Fruit fly (Drosophila melanogaster) whole organism, embryonic: Measurements from ENCODE around the gene CG17633.

Experiments
- Adf1 ChIP-seq: fragments of 200-800 bp; sonication (Bioruptor generic); IDR thresholded peaks from 2 replicates; pipeline ENCODE4 v1.3.6; 2022; ENCODE audit warnings: missing biosample characterization, missing genetic modification characterization
- BEAF-32 ChIP-seq: fragments of 200-800 bp; sonication (Bioruptor generic); optimal IDR thresholded peaks from 3 replicates; lab custom pipeline; 2017; ENCODE audit warnings: missing biosample characterization, missing genetic modification characterization, mild to moderate bottlenecking, moderate library complexity, missing genetic modification reagents
- CG10565 ChIP-seq: fragments of 200-800 bp; sonication (Bioruptor generic); optimal IDR thresholded peaks from 3 replicates; lab custom pipeline; 2016; ENCODE audit warnings: missing biosample characterization, mild to moderate bottlenecking, missing genetic modification characterization
- CG12236 ChIP-seq: fragments of 200-800 bp; sonication (Bioruptor generic); optimal IDR thresholded peaks from 2 replicates; lab custom pipeline; 2016; ENCODE audit warnings: missing biosample characterization, missing genetic modification characterization
- CG12659 ChIP-seq: fragments of 200-800 bp; sonication (Bioruptor generic); optimal IDR thresholded peaks from 3 replicates; lab custom pipeline; 2017; ENCODE audit warnings: mild to moderate bottlenecking, missing biosample characterization, missing genetic modification reagents, missing genetic modification characterization
- CG14014 ChIP-seq: fragments of 200-800 bp; sonication (Bioruptor generic); IDR thresholded peaks from 2 replicates; pipeline ENCODE4 v1.3.6; 2022; ENCODE audit warnings: missing biosample characterization, missing genetic modification characterization
- CG15514 ChIP-seq: fragments of 200-800 bp; sonication (Bioruptor generic); optimal IDR thresholded peaks from 3 replicates; lab custom pipeline; 2017; ENCODE audit warnings: missing biosample characterization, missing genetic modification characterization, mild to moderate bottlenecking, moderate library complexity, missing genetic modification reagents
- CG15601 ChIP-seq: fragments of 200-800 bp; sonication (Bioruptor generic); optimal IDR thresholded peaks from 3 replicates; lab custom pipeline; 2019; ENCODE audit warnings: missing biosample characterization, mild to moderate bottlenecking, missing genetic modification characterization, moderate library complexity
- CG15696 ChIP-seq: fragments of 200-800 bp; sonication (Bioruptor generic); optimal IDR thresholded peaks from 2 replicates; lab custom pipeline; 2019; ENCODE audit warnings: missing biosample characterization, mild to moderate bottlenecking, missing genetic modification characterization, moderate library complexity
- CG1647 ChIP-seq: fragments of 200-800 bp; sonication (Bioruptor generic); optimal IDR thresholded peaks from 3 replicates; lab custom pipeline; 2016; ENCODE audit warnings: missing biosample characterization, missing genetic modification characterization
- CG16863 ChIP-seq: fragments of 200-800 bp; sonication (Bioruptor generic); optimal IDR thresholded peaks from 3 replicates; lab custom pipeline; 2016; ENCODE audit warnings: missing biosample characterization, missing genetic modification characterization
- CG17328 ChIP-seq: fragments of 200-800 bp; sonication (Bioruptor generic); IDR thresholded peaks from 2 replicates; pipeline ENCODE4 v1.3.6; 2022; ENCODE audit warnings: missing biosample characterization, missing genetic modification characterization
- CG17359 ChIP-seq: fragments of 200-800 bp; sonication (Bioruptor generic); optimal IDR thresholded peaks from 3 replicates; lab custom pipeline; 2018; ENCODE audit warnings: missing biosample characterization, mild to moderate bottlenecking, missing genetic modification characterization, moderate library complexity
- CG17802 ChIP-seq: fragments of 200-800 bp; sonication (Bioruptor generic); optimal IDR thresholded peaks from 2 replicates; lab custom pipeline; 2018; ENCODE audit warnings: missing biosample characterization, mild to moderate bottlenecking, missing genetic modification characterization, moderate library complexity
- CG17829 ChIP-seq: fragments of 200-800 bp; optimal IDR thresholded peaks from 2 replicates; lab custom pipeline; 2019; ENCODE audit warnings: missing biosample characterization, mild to moderate bottlenecking, missing genetic modification characterization, moderate library complexity
- CG2120 ChIP-seq: fragments of 200-800 bp; sonication (Bioruptor generic); optimal IDR thresholded peaks from 3 replicates; lab custom pipeline; 2016; ENCODE audit warnings: missing biosample characterization, missing genetic modification characterization
- CG4282 ChIP-seq: fragments of 200-800 bp; sonication (Bioruptor generic); optimal IDR thresholded peaks from 2 replicates; lab custom pipeline; 2016; ENCODE audit warnings: missing biosample characterization, missing genetic modification characterization
- CG4617 ChIP-seq: fragments of 200-800 bp; sonication (Bioruptor generic); optimal IDR thresholded peaks from 3 replicates; lab custom pipeline; 2016; ENCODE audit warnings: missing biosample characterization, missing genetic modification characterization, borderline replicate concordance
- CG4854 ChIP-seq: fragments of 200-800 bp; sonication (Bioruptor generic); optimal IDR thresholded peaks from 2 replicates; lab custom pipeline; 2016; ENCODE audit warnings: missing biosample characterization, missing genetic modification characterization, inconsistent platforms
- CHES-1-like ChIP-seq: fragments of 200-800 bp; sonication (Bioruptor generic); optimal IDR thresholded peaks from 2 replicates; lab custom pipeline; 2016; ENCODE audit warnings: missing biosample characterization, missing genetic modification characterization
- D ChIP-seq, 2 experiments: fragments of 200-800 bp in 1 of 2; fragments of >200 bp in 1 of 2; sonication (Bioruptor generic) in 1 of 2; optimal IDR thresholded peaks; 2 replicates in 1 of 2; 3 replicates in 1 of 2; lab custom pipeline; 2017; ENCODE audit warnings: mild to moderate bottlenecking in 1 of 2, missing biosample characterization in 1 of 2, missing genetic modification characterization in 1 of 2, missing genetic modification reagents in 1 of 2
- Dfd ChIP-seq, 2 experiments: fragments of >200 bp; optimal IDR thresholded peaks; 2 replicates each; lab custom pipeline; 2017; ENCODE audit warnings: missing biosample characterization in 2 of 2, missing genetic modification characterization in 2 of 2
- Dp ChIP-seq: fragments of 200-800 bp; sonication (Bioruptor generic); optimal IDR thresholded peaks from 2 replicates; lab custom pipeline; 2018; ENCODE audit warnings: missing biosample characterization, mild to moderate bottlenecking, missing genetic modification characterization, moderate library complexity
- Gug ChIP-seq: fragments of 200-800 bp; sonication (Bioruptor generic); IDR thresholded peaks from 4 replicates; pipeline ENCODE4 v1.3.6; 2022; ENCODE audit warnings: missing biosample characterization, missing genetic modification characterization
- HmgZ ChIP-seq: fragments of 200-800 bp; sonication (Bioruptor generic); optimal IDR thresholded peaks from 2 replicates; lab custom pipeline; 2018; ENCODE audit warnings: missing biosample characterization, mild to moderate bottlenecking, missing genetic modification characterization
- Lpt ChIP-seq: fragments of >200 bp; optimal IDR thresholded peaks from 2 replicates; lab custom pipeline; 2018; ENCODE audit warnings: missing biosample characterization, missing genetic modification characterization
- MTF-1 ChIP-seq: fragments of 200-800 bp; sonication (Bioruptor generic); optimal IDR thresholded peaks from 2 replicates; lab custom pipeline; 2018; ENCODE audit warnings: missing biosample characterization, mild to moderate bottlenecking, missing genetic modification characterization, borderline replicate concordance
- Opbp ChIP-seq: fragments of 200-800 bp; sonication (Bioruptor generic); IDR thresholded peaks from 3 replicates; pipeline ENCODE4 v1.3.6; 2022; ENCODE audit warnings: missing biosample characterization, missing genetic modification characterization; ENCODE audit not compliant: partially characterized antibody
- Pdp1 ChIP-seq, 2 experiments: fragments of 200-800 bp; sonication (Bioruptor generic); optimal IDR thresholded peaks; 3 replicates each; lab custom pipeline; 2016; ENCODE audit warnings: missing biosample characterization in 2 of 2, missing genetic modification characterization in 2 of 2, mild to moderate bottlenecking in 1 of 2, moderate library complexity in 1 of 2
- Scr ChIP-seq: fragments of 200-800 bp; sonication (Bioruptor generic); IDR thresholded peaks from 2 replicates; pipeline ENCODE4 v1.3.6; 2022; ENCODE audit warnings: missing biosample characterization, missing genetic modification characterization; ENCODE audit not compliant: partially characterized antibody
- Sox102F ChIP-seq: fragments of 200-800 bp; sonication (Bioruptor generic); optimal IDR thresholded peaks from 2 replicates; lab custom pipeline; 2018; ENCODE audit warnings: missing biosample characterization, mild to moderate bottlenecking, missing genetic modification characterization, moderate library complexity
- Sry-δ ChIP-seq: fragments of 200-800 bp; sonication (Bioruptor generic); optimal IDR thresholded peaks from 2 replicates; lab custom pipeline; 2016; ENCODE audit warnings: missing biosample characterization, missing genetic modification characterization
- Xbp1 ChIP-seq: fragments of 200-800 bp; sonication (Bioruptor generic); optimal IDR thresholded peaks from 3 replicates; lab custom pipeline; 2016; ENCODE audit warnings: missing biosample characterization, mild to moderate bottlenecking, missing genetic modification characterization
- bbx ChIP-seq: fragments of 200-800 bp; sonication (Bioruptor generic); IDR thresholded peaks from 2 replicates; pipeline ENCODE4 v1.3.6; 2022; ENCODE audit warnings: missing biosample characterization, missing genetic modification characterization; ENCODE audit not compliant: partially characterized antibody
- chinmo ChIP-seq: fragments of 200-800 bp; sonication (Bioruptor generic); IDR thresholded peaks from 4 replicates; pipeline ENCODE4 v1.3.6; 2022; ENCODE audit warnings: missing biosample characterization, missing genetic modification characterization; ENCODE audit not compliant: partially characterized antibody
- dati ChIP-seq: fragments of 200-800 bp; sonication (Bioruptor generic); IDR thresholded peaks from 2 replicates; pipeline ENCODE4 v1.3.6; 2022; ENCODE audit warnings: missing biosample characterization, missing genetic modification characterization
- dm ChIP-seq: fragments of 200-800 bp; sonication (Bioruptor generic); optimal IDR thresholded peaks from 3 replicates; lab custom pipeline; 2016; ENCODE audit warnings: missing biosample characterization, missing genetic modification characterization
- eve ChIP-seq, 2 experiments: fragments of >200 bp; optimal IDR thresholded peaks; 2 replicates each; lab custom pipeline; 2017; ENCODE audit warnings: missing biosample characterization in 2 of 2, missing genetic modification characterization in 2 of 2
- gcm ChIP-seq: fragments of 200-800 bp; sonication (Bioruptor generic); optimal IDR thresholded peaks from 2 replicates; lab custom pipeline; 2019; ENCODE audit warnings: missing biosample characterization, mild to moderate bottlenecking, missing genetic modification characterization, moderate library complexity
- jing ChIP-seq: fragments of 200-800 bp; sonication (Bioruptor generic); optimal IDR thresholded peaks from 2 replicates; lab custom pipeline; 2018; ENCODE audit warnings: missing biosample characterization, mild to moderate bottlenecking, missing genetic modification characterization
- nmo ChIP-seq: fragments of 200-800 bp; sonication (Bioruptor generic); optimal IDR thresholded peaks from 2 replicates; lab custom pipeline; 2018; ENCODE audit warnings: missing biosample characterization, mild to moderate bottlenecking, missing genetic modification characterization, moderate library complexity
- onecut ChIP-seq: fragments of 200-800 bp; sonication (Bioruptor generic); IDR thresholded peaks from 2 replicates; pipeline ENCODE4 v1.3.6; 2022; ENCODE audit warnings: missing biosample characterization, missing genetic modification characterization
- phol ChIP-seq: fragments of 200-800 bp; sonication (Bioruptor generic); optimal IDR thresholded peaks from 3 replicates; lab custom pipeline; 2018; ENCODE audit warnings: missing biosample characterization, mild to moderate bottlenecking, missing genetic modification characterization, moderate library complexity
- pros ChIP-seq: fragments of 200-800 bp; sonication (Bioruptor generic); optimal IDR thresholded peaks from 3 replicates; lab custom pipeline; 2019; ENCODE audit warnings: missing biosample characterization, mild to moderate bottlenecking, missing genetic modification characterization, moderate library complexity
- pum ChIP-seq: fragments of 200-800 bp; sonication (Bioruptor generic); optimal IDR thresholded peaks from 2 replicates; lab custom pipeline; 2016; ENCODE audit warnings: missing biosample characterization, missing genetic modification characterization
- pzg ChIP-seq: fragments of 200-800 bp; sonication (Bioruptor generic); optimal IDR thresholded peaks from 3 replicates; lab custom pipeline; 2018; ENCODE audit warnings: missing biosample characterization, mild to moderate bottlenecking, missing genetic modification characterization, moderate library complexity
- tap ChIP-seq: fragments of 200-800 bp; optimal IDR thresholded peaks from 3 replicates; lab custom pipeline; 2019; ENCODE audit warnings: missing biosample characterization, mild to moderate bottlenecking, missing genetic modification characterization, moderate library complexity
- tin ChIP-seq: fragments of 200-800 bp; sonication (Bioruptor generic); optimal IDR thresholded peaks from 3 replicates; lab custom pipeline; 2016; ENCODE audit warnings: missing biosample characterization, missing genetic modification characterization
- trh ChIP-seq: fragments of 200-800 bp; sonication (Bioruptor generic); optimal IDR thresholded peaks from 2 replicates; lab custom pipeline; 2016; ENCODE audit warnings: missing biosample characterization, missing genetic modification characterization

Gene CG17633

DNA sequence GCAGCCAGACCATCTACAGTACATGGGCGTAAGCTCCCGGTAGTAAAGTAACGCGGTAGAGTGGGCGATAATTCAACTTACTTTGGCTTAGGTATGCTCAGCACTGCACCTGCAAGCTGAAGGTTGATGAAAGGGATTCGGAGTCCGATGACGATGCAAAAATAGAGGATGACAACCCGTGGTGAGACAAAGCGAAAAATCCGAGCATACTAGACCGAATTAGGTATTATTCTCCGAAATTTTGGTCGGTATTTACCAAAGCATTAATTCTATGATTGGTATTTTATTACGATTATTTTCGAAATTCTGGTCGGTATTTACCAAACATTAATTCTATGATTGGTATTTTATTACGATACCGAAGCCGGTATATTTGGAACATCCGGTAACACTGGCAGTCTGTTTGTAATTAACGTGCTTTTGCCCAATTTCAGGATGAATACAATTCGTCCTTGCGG lies 21.7 kb downstream of the CG17633 start, which contains the start of gene CG4036 (continued):
- TF ChIP-seq CG15696 (no peak), nmo (GFP tag; lab: Kevin White, UChicago) (peak; percentile 45), Scr (GFP tag; lab: Robert Waterston, UW) (peak; percentile 33; the same call in 1 of the 2 replicates), CG10565 (GFP tag; lab: Kevin White, UChicago) (no peak), pros (GFP tag; lab: Kevin White, UChicago) (no peak), Pdp1 (GFP tag; optimal IDR thresholded peaks at IDR 0.05; lab: Kevin White, UChicago) (no peak), CG4617 (GFP tag; lab: Kevin White, UChicago) (peak; percentile 23), chinmo (0 out of 4 replicates have a peak, but pooled peaks have one; percentile 35), CG16863 (GFP tag; lab: Kevin White, UChicago) (no peak), CG4282 (GFP tag; lab: Kevin White, UChicago) (no peak), CHES-1-like (GFP tag; lab: Kevin White, UChicago) (peak; percentile 30), BEAF-32 (GFP tag; lab: Kevin White, UChicago) (peak; percentile 52), Sox102F (GFP tag; lab: Kevin White, UChicago) (no peak), Dfd (GFP tag; optimal IDR thresholded peaks at IDR 0.05; lab: Kevin White, UChicago) (no peak), jing (GFP tag; lab: Kevin White, UChicago) (no peak), Gug (no peak), Xbp1 (GFP tag; lab: Kevin White, UChicago) (no peak), CG1647 (no peak), bbx (GFP tag; lab: Robert Waterston, UW) (0 out of 2 replicates have a peak, but pooled peaks have one; percentile 24), CG15601 (tag; lab: Kevin White, UChicago) (peak; percentile 35), D (optimal IDR thresholded peaks at IDR 0.05; lab: Kevin White, UChicago) (peak; percentile 49), D (GFP tag; optimal IDR thresholded peaks at IDR 0.05; lab: Kevin White, UChicago) (no peak), HmgZ (tag; lab: Kevin White, UChicago) (peak; percentile 54), CG15514 (GFP tag; lab: Kevin White, UChicago) (peak; percentile 40), Sry-δ (GFP tag; lab: Kevin White, UChicago) (peak; percentile 36), tap (no peak), Adf1 (GFP tag; lab: Robert Waterston, UW) (no peak), CG2120 (GFP tag; lab: Kevin White, UChicago) (no peak), CG4854 (no peak), dm (GFP tag; lab: Kevin White, UChicago) (peak; percentile 75), trh (GFP tag; lab: Kevin White, UChicago) (no peak), gcm (GFP tag; lab: Kevin White, UChicago) (no peak), onecut (GFP tag; lab: Robert Waterston, UW) (no peak), CG17829 (tag; lab: Kevin White, UChicago) (peak; percentile 40)

dm6 chr2L:9792945-9793344 lies 24.1 kb downstream of the CG17633 start, which contains the start of gene CG13123:
Gene CG13123 (minus strand): TSS chr2L:9793107.
- TF ChIP-seq Opbp, result 0 out of 3 replicates have a peak, but pooled peaks have one; percentile 40
- TF ChIP-seq CG1647, result no peak
- TF ChIP-seq Lpt, result no peak
- TF ChIP-seq CG17328 (GFP tag; lab: Robert Waterston, UW), result no peak
- TF ChIP-seq pum (GFP tag; lab: Kevin White, UChicago), result no peak
- no peak for TF ChIP-seq CG17359 (tag; lab: Kevin White, UChicago)
- TF ChIP-seq CG15514 (GFP tag; lab: Kevin White, UChicago), result peak; percentile 39
- TF ChIP-seq tin, result no peak
- peak; percentile 57 for TF ChIP-seq Dp (GFP tag; lab: Kevin White, UChicago)
- no peak for TF ChIP-seq dati (GFP tag; lab: Robert Waterston, UW)
- no peak for TF ChIP-seq CG14014 (GFP tag; lab: Robert Waterston, UW)
- no peak for TF ChIP-seq CG12236 (GFP tag; lab: Kevin White, UChicago)
- peak; percentile 27 for TF ChIP-seq CG12659 (GFP tag; lab: Kevin White, UChicago)
- no peak for TF ChIP-seq CG17802 (tag; lab: Kevin White, UChicago)
- TF ChIP-seq eve (GFP tag; optimal IDR thresholded peaks at IDR 0.05; lab: Kevin White, UChicago), result no peak
- TF ChIP-seq pzg (GFP tag; lab: Kevin White, UChicago), result peak; percentile 83
- TF ChIP-seq phol, result peak; percentile 45
- TF ChIP-seq MTF-1 (GFP tag; lab: Kevin White, UChicago), result no peak
